Fruit fly (Drosophila melanogaster) whole organism, embryonic: ENCODE data around the gene FBXO11.

Experiments used
- Adf1 ChIP-seq: fragments of 200-800 bp; sonication (Bioruptor generic); IDR thresholded peaks from 2 replicates; pipeline ENCODE4 v1.3.6; 2022; ENCODE audit warnings: missing biosample characterization, missing genetic modification characterization
- B-H2 ChIP-seq: fragments of 200-800 bp; sonication (Bioruptor generic); optimal IDR thresholded peaks from 2 replicates; lab custom pipeline; 2018; ENCODE audit warnings: missing biosample characterization, mild to moderate bottlenecking, missing genetic modification characterization
- BEAF-32 ChIP-seq: fragments of 200-800 bp; sonication (Bioruptor generic); optimal IDR thresholded peaks from 3 replicates; lab custom pipeline; 2017; ENCODE audit warnings: missing biosample characterization, missing genetic modification characterization, mild to moderate bottlenecking, moderate library complexity, missing genetic modification reagents
- CG10543 ChIP-seq: fragments of 200-800 bp; sonication (Bioruptor generic); optimal IDR thresholded peaks from 3 replicates; lab custom pipeline; 2017; ENCODE audit warnings: missing biosample characterization, mild to moderate bottlenecking, missing genetic modification characterization, moderate library complexity
- CG11695 ChIP-seq: fragments of 200-800 bp; sonication (Bioruptor generic); IDR thresholded peaks from 3 replicates; pipeline ENCODE4 v1.3.6; 2022; ENCODE audit warnings: missing biosample characterization, missing genetic modification characterization
- CG12155 ChIP-seq: fragments of 200-800 bp; sonication (Bioruptor generic); optimal IDR thresholded peaks from 3 replicates; lab custom pipeline; 2016; ENCODE audit warnings: missing biosample characterization, missing genetic modification characterization
- CG13287 ChIP-seq: fragments of 200-800 bp; sonication (Bioruptor generic); IDR thresholded peaks from 2 replicates; pipeline ENCODE4 v1.3.6; 2022; ENCODE audit warnings: missing biosample characterization, missing genetic modification characterization; ENCODE audit not compliant: partially characterized antibody
- CG15479 ChIP-seq: fragments of 200-800 bp; sonication (Bioruptor generic); optimal IDR thresholded peaks from 3 replicates; lab custom pipeline; 2019; ENCODE audit warnings: missing biosample characterization, mild to moderate bottlenecking, missing genetic modification characterization, moderate library complexity
- CG15514 ChIP-seq: fragments of 200-800 bp; sonication (Bioruptor generic); optimal IDR thresholded peaks from 3 replicates; lab custom pipeline; 2017; ENCODE audit warnings: missing biosample characterization, missing genetic modification characterization, mild to moderate bottlenecking, moderate library complexity, missing genetic modification reagents
- CG1602 ChIP-seq: fragments of 200-800 bp; sonication (Bioruptor generic); optimal IDR thresholded peaks from 3 replicates; lab custom pipeline; 2016; ENCODE audit warnings: missing biosample characterization, missing genetic modification characterization
- CG2129 ChIP-seq: fragments of 200-800 bp; sonication (Bioruptor generic); IDR thresholded peaks from 2 replicates; pipeline ENCODE4 v1.3.6; 2022; ENCODE audit warnings: missing biosample characterization, missing genetic modification characterization; ENCODE audit not compliant: partially characterized antibody
- CG3163 ChIP-seq: fragments of 200-800 bp; sonication (Bioruptor generic); optimal IDR thresholded peaks from 3 replicates; lab custom pipeline; 2016; ENCODE audit warnings: missing biosample characterization, missing genetic modification characterization
- CG34224 ChIP-seq: fragments of 200-800 bp; sonication (Bioruptor generic); IDR thresholded peaks from 3 replicates; pipeline ENCODE4 v1.3.6; 2022; ENCODE audit warnings: missing biosample characterization, missing genetic modification characterization; ENCODE audit not compliant: partially characterized antibody
- CG34376 ChIP-seq: fragments of 200-800 bp; sonication (Bioruptor generic); optimal IDR thresholded peaks from 2 replicates; lab custom pipeline; 2018; ENCODE audit warnings: missing biosample characterization, mild to moderate bottlenecking, missing genetic modification characterization
- CG34422 ChIP-seq: fragments of 200-800 bp; sonication (Bioruptor generic); IDR thresholded peaks from 3 replicates; pipeline ENCODE4 v1.3.6; 2022; ENCODE audit warnings: missing biosample characterization, missing genetic modification characterization
- CG42726 ChIP-seq: fragments of 200-800 bp; sonication (Bioruptor generic); IDR thresholded peaks from 2 replicates; pipeline ENCODE4 v1.3.6; 2022; ENCODE audit warnings: missing biosample characterization, missing genetic modification characterization; ENCODE audit not compliant: partially characterized antibody
- CG6683 ChIP-seq: fragments of 200-800 bp; sonication (Bioruptor generic); optimal IDR thresholded peaks from 2 replicates; lab custom pipeline; 2017; ENCODE audit warnings: missing biosample characterization, mild to moderate bottlenecking, missing genetic modification characterization, missing genetic modification reagents
- CG8388 ChIP-seq: fragments of 200-800 bp; sonication (Bioruptor generic); optimal IDR thresholded peaks from 2 replicates; lab custom pipeline; 2019; ENCODE audit warnings: missing biosample characterization, mild to moderate bottlenecking, missing genetic modification characterization, moderate library complexity
- CG9727 ChIP-seq: fragments of 200-800 bp; sonication (Bioruptor generic); optimal IDR thresholded peaks from 3 replicates; lab custom pipeline; 2017; ENCODE audit warnings: missing biosample characterization, mild to moderate bottlenecking, missing genetic modification characterization
- CHES-1-like ChIP-seq: fragments of 200-800 bp; sonication (Bioruptor generic); optimal IDR thresholded peaks from 2 replicates; lab custom pipeline; 2016; ENCODE audit warnings: missing biosample characterization, missing genetic modification characterization
- CrebB ChIP-seq: fragments of 200-800 bp; sonication (Bioruptor generic); optimal IDR thresholded peaks from 3 replicates; lab custom pipeline; 2018; ENCODE audit warnings: missing biosample characterization, mild to moderate bottlenecking, missing genetic modification characterization
- Dip2 ChIP-seq: fragments of 200-800 bp; sonication (Bioruptor generic); IDR thresholded peaks from 2 replicates; pipeline ENCODE4 v1.3.6; 2022; ENCODE audit warnings: missing biosample characterization, missing genetic modification characterization
- Dref ChIP-seq: fragments of 200-800 bp; sonication (Bioruptor generic); IDR thresholded peaks from 2 replicates; pipeline ENCODE4 v1.3.6; 2022; ENCODE audit warnings: missing biosample characterization, missing genetic modification characterization
- E2f2 ChIP-seq: fragments of 200-800 bp; sonication (Bioruptor generic); IDR thresholded peaks from 2 replicates; pipeline ENCODE4 v1.3.6; 2022; ENCODE audit warnings: missing biosample characterization, missing genetic modification characterization
- HLH4C ChIP-seq: fragments of 200-800 bp; sonication (Bioruptor generic); IDR thresholded peaks from 3 replicates; pipeline ENCODE4 v1.3.6; 2022; ENCODE audit warnings: missing biosample characterization, missing genetic modification characterization; ENCODE audit not compliant: partially characterized antibody
- HmgZ ChIP-seq: fragments of 200-800 bp; sonication (Bioruptor generic); optimal IDR thresholded peaks from 2 replicates; lab custom pipeline; 2018; ENCODE audit warnings: missing biosample characterization, mild to moderate bottlenecking, missing genetic modification characterization
- Hmr ChIP-seq: fragments of 200-800 bp; sonication (Bioruptor generic); optimal IDR thresholded peaks from 3 replicates; lab custom pipeline; 2017; ENCODE audit warnings: mild to moderate bottlenecking, missing biosample characterization, missing genetic modification reagents, missing genetic modification characterization
- Hsf ChIP-seq: fragments of 200-800 bp; sonication (Bioruptor generic); optimal IDR thresholded peaks from 3 replicates; lab custom pipeline; 2016; ENCODE audit warnings: missing biosample characterization, missing genetic modification characterization
- Med ChIP-seq: fragments of 200-800 bp; sonication (Bioruptor generic); peaks from one replicate; lab custom pipeline; 2016; ENCODE audit warnings: missing biosample characterization, missing genetic modification characterization, mild to moderate bottlenecking, inconsistent platforms, moderate library complexity
- Usf ChIP-seq: fragments of 200-800 bp; sonication (Bioruptor generic); optimal IDR thresholded peaks from 2 replicates; lab custom pipeline; 2017; ENCODE audit warnings: missing genotype, missing biosample characterization, missing genetic modification characterization
- ac ChIP-seq: fragments of 200-800 bp; sonication (Bioruptor generic); optimal IDR thresholded peaks from 3 replicates; lab custom pipeline; 2017; ENCODE audit warnings: missing biosample characterization, mild to moderate bottlenecking, missing genetic modification characterization
- amos ChIP-seq: fragments of 200-800 bp; sonication (Bioruptor generic); IDR thresholded peaks from 2 replicates; pipeline ENCODE4 v1.3.6; 2022; ENCODE audit warnings: missing biosample characterization, missing genetic modification characterization; ENCODE audit not compliant: partially characterized antibody
- chinmo ChIP-seq: fragments of 200-800 bp; sonication (Bioruptor generic); IDR thresholded peaks from 4 replicates; pipeline ENCODE4 v1.3.6; 2022; ENCODE audit warnings: missing biosample characterization, missing genetic modification characterization; ENCODE audit not compliant: partially characterized antibody
- esg ChIP-seq: fragments of 200-800 bp; sonication (Bioruptor generic); conservative IDR thresholded peaks from 2 replicates; pipeline ENCODE4 v1.3.6; 2022; ENCODE audit warnings: missing biosample characterization, missing genetic modification characterization
- gsb-n ChIP-seq: fragments of 200-800 bp; sonication (Bioruptor generic); optimal IDR thresholded peaks from 3 replicates; lab custom pipeline; 2018; ENCODE audit warnings: missing biosample characterization, mild to moderate bottlenecking, missing genetic modification characterization
- ken ChIP-seq: fragments of 200-800 bp; sonication (Bioruptor generic); IDR thresholded peaks from 3 replicates; pipeline ENCODE4 v1.3.6; 2022; ENCODE audit warnings: missing biosample characterization, missing genetic modification characterization
- knrl ChIP-seq: fragments of 200-800 bp; sonication (Bioruptor generic); IDR thresholded peaks from 3 replicates; pipeline ENCODE4 v1.3.6; 2022; ENCODE audit warnings: missing biosample characterization, missing genetic modification characterization; ENCODE audit not compliant: partially characterized antibody
- lov ChIP-seq, 2 experiments: fragments of 200-800 bp in 1 of 2; fragments of >200 bp in 1 of 2; sonication (Bioruptor generic) in 1 of 2; IDR thresholded peaks in 1 of 2; optimal IDR thresholded peaks in 1 of 2; 2 replicates in 1 of 2; 3 replicates in 1 of 2; pipeline versions ENCODE4 v1.3.6 to Lab custom; 2017 to 2022; ENCODE audit warnings: missing biosample characterization in 1 of 2, missing genetic modification characterization in 1 of 2
- nerfin-2 ChIP-seq: fragments of 200-800 bp; sonication (Bioruptor generic); IDR thresholded peaks from 2 replicates; pipeline ENCODE4 v1.3.6; 2022; ENCODE audit warnings: missing biosample characterization, missing genetic modification characterization; ENCODE audit not compliant: partially characterized antibody
- onecut ChIP-seq: fragments of 200-800 bp; sonication (Bioruptor generic); IDR thresholded peaks from 2 replicates; pipeline ENCODE4 v1.3.6; 2022; ENCODE audit warnings: missing biosample characterization, missing genetic modification characterization
- pnt ChIP-seq: fragments of 200-800 bp; sonication (Bioruptor generic); optimal IDR thresholded peaks from 3 replicates; lab custom pipeline; 2016; ENCODE audit warnings: missing biosample characterization, missing genetic modification characterization
- pzg ChIP-seq: fragments of 200-800 bp; sonication (Bioruptor generic); optimal IDR thresholded peaks from 3 replicates; lab custom pipeline; 2018; ENCODE audit warnings: missing biosample characterization, mild to moderate bottlenecking, missing genetic modification characterization, moderate library complexity
- rib ChIP-seq: fragments of 200-800 bp; sonication (Bioruptor generic); IDR thresholded peaks from 2 replicates; pipeline ENCODE4 v1.3.6; 2022; ENCODE audit warnings: missing biosample characterization, missing genetic modification characterization
- sug ChIP-seq: fragments of 200-800 bp; optimal IDR thresholded peaks from 2 replicates; lab custom pipeline; 2019; ENCODE audit warnings: missing biosample characterization, mild to moderate bottlenecking, missing genetic modification characterization, moderate library complexity
- tna ChIP-seq: fragments of 200-800 bp; sonication (Bioruptor generic); IDR thresholded peaks from 2 replicates; pipeline ENCODE4 v1.3.6; 2022; ENCODE audit warnings: missing biosample characterization, missing genetic modification characterization; ENCODE audit not compliant: partially characterized antibody
- unc-4 ChIP-seq: fragments of 200-800 bp; sonication (Bioruptor generic); IDR thresholded peaks from 2 replicates; pipeline ENCODE4 v1.3.6; 2022; ENCODE audit warnings: missing biosample characterization, missing genetic modification characterization; ENCODE audit not compliant: partially characterized antibody

FBXO11 gene

DNA sequence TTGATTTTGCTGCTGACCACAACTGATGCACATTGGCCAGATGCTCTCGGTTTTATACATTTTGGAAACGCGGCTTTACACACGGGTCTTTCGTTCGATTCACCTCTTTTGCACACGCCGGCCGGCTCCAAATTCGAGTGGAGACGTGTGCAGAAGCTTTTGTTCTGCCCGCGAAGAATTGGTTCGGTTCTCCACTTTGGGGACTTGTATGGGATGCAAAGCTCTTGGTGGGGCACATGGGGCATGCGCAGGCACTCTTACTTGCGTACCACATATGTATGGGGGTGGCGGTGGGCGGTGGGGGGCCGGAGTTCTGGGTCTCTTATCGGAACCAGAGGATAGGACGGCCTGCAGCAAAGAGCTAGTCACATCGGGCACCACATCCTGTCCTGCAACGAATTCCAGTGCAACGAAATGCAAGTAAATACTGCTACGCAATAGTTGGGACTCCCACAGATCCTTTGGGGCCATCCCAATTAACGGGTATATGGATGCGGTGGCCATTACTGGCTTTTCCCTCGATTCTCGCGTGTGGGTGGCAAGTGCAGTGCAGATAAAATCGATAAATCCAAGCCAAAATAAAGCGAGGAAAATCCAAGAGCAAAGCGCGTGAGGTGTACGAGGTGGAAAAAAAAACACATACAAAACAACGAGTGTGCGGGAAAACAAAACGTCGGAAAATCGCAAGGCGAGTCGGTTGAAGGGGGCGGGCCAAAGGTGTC lies 24.7 kb downstream of the FBXO11 start, which contains the start of the genes MtnA and CG8500 (continued):
- TF ChIP-seq CG42726 (GFP tag; lab: Robert Waterston, UW) (peak; percentile 52; the same call in 1 of the 2 replicates), CG3163 (GFP tag; lab: Kevin White, UChicago) (no peak), HmgZ (tag; lab: Kevin White, UChicago) (peak; percentile 87), CG34224 (GFP tag; lab: Robert Waterston, UW) (no peak), Med (peak; percentile 81), CrebB (tag; lab: Kevin White, UChicago) (no peak), unc-4 (GFP tag; lab: Robert Waterston, UW) (0 out of 2 replicates have a peak, but pooled peaks have one; percentile 28), rib (GFP tag; lab: Robert Waterston, UW) (no peak), CG15514 (GFP tag; lab: Kevin White, UChicago) (peak; percentile 96), ken (GFP tag; lab: Robert Waterston, UW) (0 out of 3 replicates have a peak, but pooled peaks have one; percentile 31), CG6683 (peak; percentile 11), sug (peak; percentile 40), amos (GFP tag; lab: Robert Waterston, UW) (peak; percentile 44; the same call in 1 of the 2 replicates), CG2129 (GFP tag; lab: Robert Waterston, UW) (no peak), onecut (GFP tag; lab: Robert Waterston, UW) (peak; percentile 87), HLH4C (GFP tag; lab: Robert Waterston, UW) (0 out of 3 replicates have a peak, but pooled peaks have one; percentile 24), Usf (GFP tag; lab: Kevin White, UChicago) (no peak), Hmr (GFP tag; lab: Kevin White, UChicago) (peak; percentile 79), CG10543 (GFP tag; lab: Kevin White, UChicago) (peak; percentile 37), chinmo (0 out of 4 replicates have a peak, but pooled peaks have one; percentile 65), Hsf (GFP tag; lab: Kevin White, UChicago) (no peak), gsb-n (tag; lab: Kevin White, UChicago) (no peak), B-H2 (GFP tag; lab: Kevin White, UChicago) (peak; percentile 15), ac (no peak), CG34376 (GFP tag; lab: Kevin White, UChicago) (peak; percentile 14), knrl (peak; percentile 19; the same call in 1 of the 3 replicates), CG1602 (GFP tag; lab: Kevin White, UChicago) (no peak), Adf1 (peak; percentile 45; the same call in 1 of the 2 replicates), CG12155 (peak; percentile 20), esg (no peak), CG34422 (GFP tag; lab: Robert Waterston, UW) (peak; percentile 75; the same call in 2 of the 3 replicates), Dip2 (GFP tag; lab: Robert Waterston, UW) (no peak), pzg (GFP tag; lab: Kevin White, UChicago) (peak; percentile 67), Dref (GFP tag; lab: Robert Waterston, UW) (0 out of 2 replicates have a peak, but pooled peaks have one; percentile 28), nerfin-2 (no peak), BEAF-32 (GFP tag; lab: Kevin White, UChicago) (no peak), CHES-1-like (GFP tag; lab: Kevin White, UChicago) (no peak), CG8388 (GFP tag; lab: Kevin White, UChicago) (no peak), CG13287 (GFP tag; lab: Robert Waterston, UW) (peak; percentile 51), CG15479 (GFP tag; lab: Kevin White, UChicago) (no peak), pnt (GFP tag; lab: Kevin White, UChicago) (no peak), CG9727 (GFP tag; lab: Kevin White, UChicago) (no peak), tna (peak; percentile 19; the same call in 1 of the 2 replicates), lov (optimal IDR thresholded peaks at IDR 0.05; lab: Kevin White, UChicago) (no peak), lov (GFP tag; IDR thresholded peaks at IDR 0.05; lab: Robert Waterston, UW) (0 out of 3 replicates have a peak, but pooled peaks have one; percentile 19), E2f2 (GFP tag; lab: Robert Waterston, UW) (peak; percentile 68), CG11695 (GFP tag; lab: Robert Waterston, UW) (no peak)
